Fruit fly (Drosophila melanogaster) whole organism, prepupa: ENCODE data around the gene Nup358.

Experiments
- CG15336 ChIP-seq: fragments of 200-800 bp; sonication (Bioruptor generic); IDR thresholded peaks from 2 replicates; pipeline ENCODE4 v1.3.6; 2022; ENCODE audit warnings: missing biosample characterization, missing genetic modification characterization
- CG31627 ChIP-seq: fragments of 200-800 bp; sonication (Bioruptor generic); optimal IDR thresholded peaks from 3 replicates; lab custom pipeline; 2016; ENCODE audit warnings: missing biosample characterization, missing genetic modification characterization
- CG34406 ChIP-seq: fragments of 200-800 bp; sonication (Bioruptor generic); optimal IDR thresholded peaks from 3 replicates; lab custom pipeline; 2016; ENCODE audit warnings: missing biosample characterization, missing genetic modification characterization
- CG4318 ChIP-seq: fragments of 200-800 bp; sonication (Bioruptor generic); optimal IDR thresholded peaks from 3 replicates; lab custom pipeline; 2017; ENCODE audit warnings: missing biosample characterization, mild to moderate bottlenecking, missing genetic modification characterization
- CG9139 ChIP-seq: fragments of 200-800 bp; sonication (Bioruptor generic); optimal IDR thresholded peaks from 3 replicates; lab custom pipeline; 2017; ENCODE audit warnings: missing biosample characterization, mild to moderate bottlenecking, missing genetic modification characterization
- Hr38 ChIP-seq: sonication (Bioruptor generic); optimal IDR thresholded peaks from 2 replicates; lab custom pipeline; 2016; ENCODE audit warnings: missing biosample characterization, missing genetic modification characterization
- Sox15 ChIP-seq: fragments of 200-800 bp; sonication (Bioruptor generic); optimal IDR thresholded peaks from 3 replicates; lab custom pipeline; 2016; ENCODE audit warnings: missing biosample characterization, missing genetic modification characterization
- achi ChIP-seq: fragments of 200-800 bp; sonication (Bioruptor generic); optimal IDR thresholded peaks from 3 replicates; lab custom pipeline; 2016; ENCODE audit warnings: missing biosample characterization, missing genetic modification characterization
- fd85E ChIP-seq: fragments of 200-800 bp; sonication (Bioruptor generic); optimal IDR thresholded peaks from 3 replicates; lab custom pipeline; 2016; ENCODE audit warnings: missing biosample characterization, missing genetic modification characterization
- pdm3 ChIP-seq: fragments of 200-800 bp; sonication (Bioruptor generic); optimal IDR thresholded peaks from 3 replicates; lab custom pipeline; 2016; ENCODE audit warnings: missing biosample characterization, missing genetic modification characterization
- vri ChIP-seq: fragments of 200-800 bp; sonication (Bioruptor generic); optimal IDR thresholded peaks from 3 replicates; lab custom pipeline; 2016; ENCODE audit warnings: missing biosample characterization, mild to moderate bottlenecking, missing genetic modification characterization

- TF ChIP-seq CG4318 (GFP tag; lab: Kevin White, UChicago) (no peak), CG31627 (GFP tag; lab: Kevin White, UChicago) (no peak), fd85E (GFP tag; lab: Kevin White, UChicago) (no peak), Sox15 (GFP tag; lab: Kevin White, UChicago) (no peak), Hr38 (GFP tag; lab: Kevin White, UChicago) (no peak), CG9139 (GFP tag; lab: Kevin White, UChicago) (no peak), CG34406 (GFP tag; lab: Kevin White, UChicago) (no peak), vri (GFP tag; lab: Kevin White, UChicago) (no peak), CG15336 (GFP tag; lab: Robert Waterston, UW) (no peak), pdm3 (GFP tag; lab: Kevin White, UChicago) (no peak), achi (GFP tag; lab: Kevin White, UChicago) (no peak)
These were observed 48.5 kb downstream of the Nup358 start, which contains the start of gene CG31097 for dm6 chr3R:25297678-25298077.
